Worm (Caenorhabditis elegans) whole organism, dauer: ENCODE measurements around the gene cee-1.
"Not testable (repeated sequence)": the region's sequence is repeated elsewhere in the genome, so short reads cannot be mapped to it uniquely, and the experiment has no call there.

ENCODE experiments used
- unc-62 ChIP-seq: sonication (generic microtip); optimal IDR thresholded peaks from 2 replicates; lab custom pipeline; 2017; ENCODE audit warnings: missing biosample characterization, missing genetic modification reagents, missing genetic modification characterization

cee-1 gene

ce11 chrIII:4899035-4899578 lies 13.4 kb upstream of the cee-1 start, which contains the start of gene nhl-2:
Gene nhl-2, minus strand, starts transcription at chrIII:4899085.
- no peak for TF ChIP-seq unc-62 (GFP tag; lab: Kevin White, UChicago)

- no peak for TF ChIP-seq unc-62 (GFP tag; lab: Kevin White, UChicago)
Measured at ce11 chrIII:4899728-4900127, 12.8 kb upstream of the cee-1 start.

- no peak for TF ChIP-seq unc-62 (GFP tag; lab: Kevin White, UChicago)
Measured at ce11 chrIII:4900260-4900659, 12.2 kb upstream of the cee-1 start, which contains the start of gene tag-340. Gene tag-340, plus strand, starts transcription at chrIII:4900508.

- TF ChIP-seq unc-62 (GFP tag; lab: Kevin White, UChicago), result no peak
Measured at ce11 chrIII:4903784-4904183, 8.7 kb upstream of the cee-1 start, which contains the start of gene kbp-2. Gene kbp-2, minus strand, starts transcription at chrIII:4903884.

- TF ChIP-seq unc-62 (GFP tag; lab: Kevin White, UChicago), result no peak
Measured at ce11 chrIII:4905405-4905804, 7.1 kb upstream of the cee-1 start, which contains the start of gene F26F4.8. Gene F26F4.8, minus strand, starts transcription at chrIII:4905473.

ce11 chrIII:4906365-4906764 lies 6.1 kb upstream of the cee-1 start:
- no peak for TF ChIP-seq unc-62 (GFP tag; lab: Kevin White, UChicago)

- TF ChIP-seq unc-62 (GFP tag; lab: Kevin White, UChicago), result no peak
Measured at ce11 chrIII:4906896-4907295, 5.6 kb upstream of the cee-1 start, which contains the start of gene rom-1. Gene rom-1, plus strand, starts transcription at chrIII:4907196.

- no peak for TF ChIP-seq unc-62 (GFP tag; lab: Kevin White, UChicago)
Measured at ce11 chrIII:4909938-4910337, 2.6 kb upstream of the cee-1 start, which contains the start of gene F26F4.12. Gene F26F4.12, minus strand, starts transcription at chrIII:4910038.

ce11 chrIII:4910956-4911355 lies 1.5 kb upstream of the cee-1 start, which contains the start of gene F26F4.2:
Gene F26F4.2, plus strand, starts transcription at chrIII:4911256.
- no peak for TF ChIP-seq unc-62 (GFP tag; lab: Kevin White, UChicago)

ce11 chrIII:4913736-4914135 lies 1.2 kb downstream of the cee-1 start:
- no peak for TF ChIP-seq unc-62 (GFP tag; lab: Kevin White, UChicago)

- no peak for TF ChIP-seq unc-62 (GFP tag; lab: Kevin White, UChicago)
Measured at ce11 chrIII:4917077-4917476, 4.6 kb downstream of the cee-1 start, which contains the start of gene rars-1. Gene rars-1, minus strand, starts transcription at chrIII:4917177.

ce11 chrIII:4917960-4918712 lies 5.6 kb downstream of the cee-1 start, which contains the start of gene rpb-8:
Gene rpb-8, minus strand, starts transcription at chrIII:4918008.
- TF ChIP-seq unc-62 (GFP tag; lab: Kevin White, UChicago), result no peak

ce11 chrIII:4918906-4919305 lies 6.4 kb downstream of the cee-1 start:
- TF ChIP-seq unc-62 (GFP tag; lab: Kevin White, UChicago), result no peak

- TF ChIP-seq unc-62 (GFP tag; lab: Kevin White, UChicago), result no peak
Measured at ce11 chrIII:4920221-4920620, 7.7 kb downstream of the cee-1 start, which contains the start of gene ula-1. Gene ula-1, minus strand, starts transcription at chrIII:4920321.

- TF ChIP-seq unc-62 (GFP tag; lab: Kevin White, UChicago), result not testable (repeated sequence)
Measured at ce11 chrIII:4922020-4922419, 9.5 kb downstream of the cee-1 start, which contains the start of gene mmab-1. Gene mmab-1, minus strand, starts transcription at chrIII:4922114.

- TF ChIP-seq unc-62 (GFP tag; lab: Kevin White, UChicago), result no peak
Measured at ce11 chrIII:4924134-4924533, 11.6 kb downstream of the cee-1 start.
